Fruit fly (Drosophila melanogaster): ENCODE results near the gene Dci.

DNA sequence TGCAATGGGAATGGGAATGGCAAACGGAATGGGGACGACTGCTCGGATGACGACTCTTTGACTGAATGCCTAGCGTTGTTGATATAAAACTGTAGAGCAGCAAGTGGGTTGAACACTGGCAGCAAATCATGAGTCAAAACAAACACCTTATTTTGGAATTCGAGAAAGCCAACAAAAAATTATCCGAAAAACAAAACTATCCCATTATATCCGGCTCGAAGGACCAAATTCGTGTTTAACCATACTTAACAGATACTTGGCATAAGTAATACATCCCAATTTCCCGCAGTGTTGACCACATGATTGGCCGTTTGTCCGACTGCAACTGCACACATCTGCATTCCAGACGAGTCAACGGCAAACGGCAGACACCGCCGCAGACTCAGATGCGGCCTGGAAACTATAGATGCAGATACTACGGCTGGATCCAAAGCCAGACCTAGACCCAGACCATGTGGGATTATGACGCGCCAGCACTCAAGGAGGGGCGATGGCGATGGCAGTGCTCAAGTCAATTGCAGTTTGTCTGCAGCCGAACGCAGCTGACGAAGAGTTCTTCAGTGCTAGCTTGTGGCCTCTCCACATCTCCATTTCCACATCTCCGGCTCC is 37.8 kb upstream of the Dci start:
- TF ChIP-seq Mnt (GFP tag; optimal IDR thresholded peaks at IDR 0.05) = no peak
- TF ChIP-seq bab1 (GFP tag; optimal IDR thresholded peaks at IDR 0.05) = no peak
- TF ChIP-seq toe (GFP tag; optimal IDR thresholded peaks at IDR 0.05) = no peak
- no peak for TF ChIP-seq kay (GFP tag; ENCODE audit: borderline replicate concordance)
- no peak for TF ChIP-seq CG5204 (GFP tag; optimal IDR thresholded peaks at IDR 0.05)
- TF ChIP-seq Hr96 (GFP tag; optimal IDR thresholded peaks at IDR 0.05) = no peak
- no peak for TF ChIP-seq pad (GFP tag; optimal IDR thresholded peaks at IDR 0.05)

Data from whole organism, adult.